Worm (Caenorhabditis elegans) whole organism, young adult: Measurements from ENCODE around the gene F43C11.11.

ENCODE experiments used
- B0336.3 ChIP-seq: fragments of 200-800 bp; sonication (Bioruptor generic); IDR thresholded peaks from 2 replicates; pipeline ENCODE4 v1.3.6; 2022; ENCODE audit warnings: missing genetic modification characterization, missing compliant biosample characterization
- C17E4.6 ChIP-seq: fragments of 200-800 bp; sonication (Bioruptor generic); IDR thresholded peaks from 2 replicates; pipeline ENCODE4 v1.3.6; 2022; ENCODE audit warnings: missing genetic modification reagents, missing genetic modification characterization, missing compliant biosample characterization
- D2030.7 ChIP-seq: fragments of 200-800 bp; sonication (Bioruptor generic); IDR thresholded peaks from 2 replicates; pipeline ENCODE4 v1.3.6; 2022; ENCODE audit warnings: missing genetic modification reagents, missing genetic modification characterization, missing compliant biosample characterization
- F10E7.11 ChIP-seq: sonication (generic microtip); optimal IDR thresholded peaks from 2 replicates; lab custom pipeline; 2017; ENCODE audit warnings: mild to moderate bottlenecking, missing genetic modification characterization, moderate library complexity, missing compliant biosample characterization
- T07F8.4 ChIP-seq: sonication (generic microtip); optimal IDR thresholded peaks from 2 replicates; lab custom pipeline; 2016; ENCODE audit warnings: mild to moderate bottlenecking, missing genetic modification characterization, moderate library complexity, missing compliant biosample characterization
- T26A5.8 ChIP-seq: sonication (generic microtip); optimal IDR thresholded peaks from 2 replicates; lab custom pipeline; 2016; ENCODE audit warnings: missing genetic modification characterization, missing compliant biosample characterization
- Y53G8AR.9 ChIP-seq: fragments of 200-800 bp; sonication (Bioruptor generic); conservative IDR thresholded peaks from 2 replicates; pipeline ENCODE4 v1.3.6; 2022; ENCODE audit warnings: missing genetic modification reagents, missing genetic modification characterization, missing compliant biosample characterization
- akir-1 ChIP-seq: fragments of 200-800 bp; sonication (Bioruptor generic); optimal IDR thresholded peaks from 2 replicates; lab custom pipeline; 2018; ENCODE audit warnings: mild to moderate bottlenecking, missing genetic modification characterization, moderate library complexity, missing compliant biosample characterization
- aptf-2 ChIP-seq: fragments of 200-800 bp; sonication (Bioruptor generic); conservative IDR thresholded peaks from 2 replicates; pipeline ENCODE4 v1.3.6; 2022; ENCODE audit warnings: missing genetic modification reagents, missing genetic modification characterization, missing compliant biosample characterization
- attf-3 ChIP-seq: fragments of 200-800 bp; sonication (Bioruptor generic); conservative IDR thresholded peaks from 2 replicates; pipeline ENCODE4 v1.3.6; 2022; ENCODE audit warnings: missing genetic modification reagents, missing genetic modification characterization, missing compliant biosample characterization
- attf-6 ChIP-seq: fragments of 200-800 bp; sonication (Bioruptor generic); IDR thresholded peaks from 2 replicates; pipeline ENCODE4 v1.3.6; 2022; ENCODE audit warnings: missing genetic modification reagents, missing genetic modification characterization, missing compliant biosample characterization
- bed-2 ChIP-seq: fragments of 200-800 bp; sonication (Bioruptor generic); IDR thresholded peaks from 2 replicates; pipeline ENCODE4 v1.3.6; 2022; ENCODE audit warnings: missing genetic modification reagents, missing genetic modification characterization, missing compliant biosample characterization
- ccch-3 ChIP-seq: fragments of 200-800 bp; sonication (Bioruptor generic); optimal IDR thresholded peaks from 2 replicates; lab custom pipeline; 2018; ENCODE audit warnings: mild to moderate bottlenecking, missing genetic modification characterization, missing compliant biosample characterization
- cebp-2 ChIP-seq: fragments of 200-800 bp; sonication (Bioruptor generic); IDR thresholded peaks from 2 replicates; pipeline ENCODE4 v1.3.6; 2022; ENCODE audit warnings: missing genetic modification characterization, missing compliant biosample characterization
- ceh-100 ChIP-seq: fragments of 200-800 bp; sonication (Bioruptor generic); IDR thresholded peaks from 2 replicates; pipeline ENCODE4 v1.3.6; 2022; ENCODE audit warnings: missing genetic modification reagents, missing genetic modification characterization, missing compliant biosample characterization
- chd-7 ChIP-seq: sonication (generic microtip); optimal IDR thresholded peaks from 2 replicates; lab custom pipeline; 2016; ENCODE audit warnings: mild to moderate bottlenecking, missing genetic modification characterization, moderate library complexity, missing compliant biosample characterization
- dpff-1 ChIP-seq: sonication (generic microtip); optimal IDR thresholded peaks from 2 replicates; lab custom pipeline; 2017; ENCODE audit warnings: mild to moderate bottlenecking, missing genetic modification characterization, missing compliant biosample characterization
- dpl-1 ChIP-seq: fragments of 150-350 bp; optimal IDR thresholded peaks from 2 replicates; lab custom pipeline; 2014; ENCODE audit warnings: missing biosample characterization, missing genetic modification reagents, missing genetic modification characterization
- efl-1 ChIP-seq: fragments of 150-350 bp; optimal IDR thresholded peaks from 2 replicates; lab custom pipeline; 2014; ENCODE audit warnings: missing biosample characterization, missing genetic modification reagents, missing genetic modification characterization
- egl-44 ChIP-seq: fragments of 200-800 bp; sonication (Bioruptor generic); IDR thresholded peaks from 2 replicates; pipeline ENCODE4 v1.3.6; 2022; ENCODE audit warnings: missing genetic modification reagents, missing genetic modification characterization, missing compliant biosample characterization
- gei-17 ChIP-seq: fragments of 200-800 bp; sonication (Bioruptor generic); optimal IDR thresholded peaks from 2 replicates; lab custom pipeline; 2018; ENCODE audit warnings: mild to moderate bottlenecking, missing genetic modification characterization, missing compliant biosample characterization
- hlh-26 ChIP-seq: fragments of 200-800 bp; sonication (Bioruptor generic); conservative IDR thresholded peaks from 2 replicates; pipeline ENCODE4 v1.3.6; 2022; ENCODE audit warnings: missing genetic modification reagents, missing genetic modification characterization, missing compliant biosample characterization
- hrde-1 ChIP-seq: sonication (generic microtip); optimal IDR thresholded peaks from 2 replicates; lab custom pipeline; 2016; ENCODE audit warnings: missing genetic modification characterization, mild to moderate bottlenecking, missing compliant biosample characterization, moderate library complexity, missing genotype, missing genetic modification reagents, borderline replicate concordance
- lin-40 ChIP-seq: sonication (generic microtip); optimal IDR thresholded peaks from 2 replicates; lab custom pipeline; 2016; ENCODE audit warnings: missing genetic modification characterization, mild to moderate bottlenecking, missing compliant biosample characterization, missing genotype, missing genetic modification reagents
- lin-54 ChIP-seq: fragments of 200-800 bp; sonication (Bioruptor generic); optimal IDR thresholded peaks from 2 replicates; lab custom pipeline; 2018; ENCODE audit warnings: mild to moderate bottlenecking, missing genetic modification characterization, missing compliant biosample characterization
- madf-10 ChIP-seq: sonication (generic microtip); optimal IDR thresholded peaks from 2 replicates; lab custom pipeline; 2016; ENCODE audit warnings: mild to moderate bottlenecking, missing genetic modification characterization, missing compliant biosample characterization
- mel-28 ChIP-seq: sonication (generic microtip); optimal IDR thresholded peaks from 2 replicates; lab custom pipeline; 2016; ENCODE audit warnings: borderline replicate concordance, mild to moderate bottlenecking, missing genetic modification characterization, missing compliant biosample characterization
- mxl-1 ChIP-seq: sonication (generic microtip); optimal IDR thresholded peaks from 2 replicates; lab custom pipeline; 2016; ENCODE audit warnings: missing genetic modification characterization, missing compliant biosample characterization
- nhr-120 ChIP-seq: fragments of 200-800 bp; sonication (Bioruptor generic); IDR thresholded peaks from 2 replicates; pipeline ENCODE4 v1.3.6; 2022; ENCODE audit warnings: missing genetic modification characterization, missing compliant biosample characterization
- nhr-80 ChIP-seq: sonication (generic microtip); optimal IDR thresholded peaks from 2 replicates; lab custom pipeline; 2016; ENCODE audit warnings: missing genetic modification characterization, missing compliant biosample characterization
- pha-4 ChIP-seq: fragments of 150-350 bp; sonication (generic microtip); optimal IDR thresholded peaks from 2 replicates; lab custom pipeline; 2014; ENCODE audit warnings: missing biosample characterization, missing genetic modification reagents, missing genetic modification characterization
- rec-8 ChIP-seq, 2 experiments: sonication (generic microtip); optimal IDR thresholded peaks; 2 replicates each; lab custom pipeline; 2016; ENCODE audit warnings: mild to moderate bottlenecking in 2 of 2, missing genetic modification characterization in 2 of 2, missing genetic modification reagents in 2 of 2, missing genotype in 2 of 2, missing biosample characterization in 1 of 2, missing compliant biosample characterization in 1 of 2, moderate library complexity in 1 of 2
- rpc-1 ChIP-seq, 2 experiments: fragments of 150-350 bp in 1 of 2; sonication (generic microtip) in 1 of 2; optimal IDR thresholded peaks; 2 replicates each; lab custom pipeline; 2014 to 2018; ENCODE audit warnings: missing biosample characterization in 1 of 2, missing genetic modification characterization in 1 of 2, missing genetic modification reagents in 1 of 2, missing genotype in 1 of 2
- sdz-38 ChIP-seq: sonication (generic microtip); optimal IDR thresholded peaks from 2 replicates; lab custom pipeline; 2016; ENCODE audit warnings: missing genotype, missing genetic modification characterization, missing compliant biosample characterization
- snpc-4 ChIP-seq, 5 experiments: fragments of 150-350 bp in 1 of 5; sonication (generic microtip) in 4 of 5; optimal IDR thresholded peaks; 2 replicates each; lab custom pipeline; 2014 to 2018; ENCODE audit warnings: missing genetic modification characterization in 5 of 5, missing biosample characterization in 3 of 5, antibody characterized with exemption in 2 of 5, mild to moderate bottlenecking in 2 of 5, missing compliant biosample characterization in 2 of 5, missing genotype in 2 of 5, moderate library complexity in 2 of 5, missing genetic modification reagents in 1 of 5
- sptf-2 ChIP-seq: fragments of 200-800 bp; sonication (Bioruptor generic); optimal IDR thresholded peaks from 2 replicates; lab custom pipeline; 2018; ENCODE audit warnings: mild to moderate bottlenecking, missing genetic modification characterization, missing compliant biosample characterization

The F43C11.11 gene

ce11 chrII:2368956-2369355 lies 5.4 kb upstream of the F43C11.11 start, which contains the start of gene hpo-25:
hpo-25 (plus strand) TSS chrII:2369256.
- no peak for TF ChIP-seq rec-8 (tag; optimal IDR thresholded peaks at IDR 0.05; lab: Kevin White, UChicago)
- no peak for TF ChIP-seq lin-54
- TF ChIP-seq ceh-100: no peak
- no peak for TF ChIP-seq D2030.7 (GFP tag; lab: Robert Waterston, UW)
- TF ChIP-seq T07F8.4 (tag; lab: Kevin White, UChicago): no peak
- TF ChIP-seq, all 124 proteins: peak for 0

DNA sequence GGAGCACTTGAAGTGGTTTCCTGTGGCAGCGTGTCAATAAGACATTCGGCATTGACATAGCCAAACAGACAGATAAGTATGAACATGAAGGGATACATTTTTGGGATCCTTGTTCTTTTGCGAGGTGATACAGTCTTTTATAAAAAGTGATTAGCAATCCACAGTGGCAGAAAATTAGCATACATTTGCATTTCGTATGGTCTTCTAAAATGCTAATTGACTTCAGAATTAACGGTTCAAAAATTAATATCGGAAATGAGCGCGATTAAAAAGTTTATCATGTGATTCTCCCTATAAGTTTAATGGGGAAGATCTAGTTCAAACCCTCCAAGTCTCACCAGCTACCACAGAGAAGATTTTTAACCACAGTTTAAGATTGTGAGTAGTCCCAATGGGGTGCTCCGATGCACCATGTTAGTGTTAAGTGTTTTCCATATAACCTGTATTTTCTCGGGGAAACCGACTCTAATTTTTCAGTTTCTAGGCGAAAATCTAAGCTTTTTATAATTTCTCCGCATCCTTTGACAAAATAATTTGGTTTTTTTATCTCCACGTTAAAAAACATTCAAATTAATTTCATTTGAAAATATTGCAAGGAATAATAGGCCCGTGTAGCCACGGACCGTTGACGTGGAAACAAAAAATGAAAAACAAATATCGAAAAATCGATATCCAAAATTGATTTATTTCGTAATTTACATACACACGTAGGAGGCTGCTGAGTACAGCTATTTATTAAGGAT lies 3.2 kb upstream of the F43C11.11 start, which contains the start of the genes F43C11.12 and F16G10.5:
Gene F43C11.12, minus strand, starts transcription at position 101 of the 743 bp plus-strand sequence.
Gene F16G10.5, plus strand, starts transcription at position 693 of the 743 bp plus-strand sequence.
- no peak for TF ChIP-seq akir-1 (GFP tag; lab: Kevin White, UChicago)
- TF ChIP-seq aptf-2 (GFP tag; lab: Robert Waterston, UW): no peak
- TF ChIP-seq madf-10 (tag; lab: Kevin White, UChicago): no peak
- no peak for TF ChIP-seq nhr-80
- TF ChIP-seq gei-17 (GFP tag; lab: Kevin White, UChicago): no peak
- TF ChIP-seq dpff-1 (tag; lab: Kevin White, UChicago): no peak
- no peak for TF ChIP-seq sdz-38 (tag; lab: Kevin White, UChicago)
- TF ChIP-seq C17E4.6 (GFP tag; lab: Robert Waterston, UW): no peak
- TF ChIP-seq T26A5.8 (tag; lab: Kevin White, UChicago): no peak
- TF ChIP-seq chd-7 (tag; lab: Kevin White, UChicago): no peak
- TF ChIP-seq pha-4: no peak
- TF ChIP-seq efl-1 (GFP tag; lab: Kevin White, UChicago): no peak
- no peak for TF ChIP-seq mel-28
- TF ChIP-seq Y53G8AR.9 (GFP tag; lab: Robert Waterston, UW): no peak
- no peak for TF ChIP-seq rpc-1 (optimal IDR thresholded peaks at IDR 0.05; lab: Kevin White, UChicago)
- TF ChIP-seq rpc-1 (tag; optimal IDR thresholded peaks at IDR 0.05; lab: Kevin White, UChicago): no peak
- no peak for TF ChIP-seq attf-3 (GFP tag; lab: Robert Waterston, UW)
- TF ChIP-seq egl-44 (GFP tag; lab: Robert Waterston, UW): no peak

ce11 chrII:2359965-2360364 lies 3.6 kb downstream of the F43C11.11 start, which contains the start of gene F43C11.16:
F43C11.16 (minus strand) TSS chrII:2360065.
- TF ChIP-seq cebp-2 (GFP tag; lab: Robert Waterston, UW): no peak
- TF ChIP-seq F10E7.11 (tag; lab: Kevin White, UChicago): no peak
- TF ChIP-seq mxl-1: no peak
- no peak for TF ChIP-seq ccch-3
- no peak for TF ChIP-seq attf-6 (GFP tag; lab: Robert Waterston, UW)
- TF ChIP-seq B0336.3 (GFP tag; lab: Robert Waterston, UW): no peak
- TF ChIP-seq bed-2: no peak
- TF ChIP-seq hrde-1 (tag; lab: Kevin White, UChicago): no peak
- no peak for TF ChIP-seq hlh-26
- TF ChIP-seq gei-17 (GFP tag; lab: Kevin White, UChicago): no peak
- TF ChIP-seq lin-40: no peak
- TF ChIP-seq sptf-2: no peak
- TF ChIP-seq dpl-1 (GFP tag; lab: Kevin White, UChicago): no peak
- no peak for TF ChIP-seq nhr-120 (GFP tag; lab: Robert Waterston, UW)
- TF ChIP-seq snpc-4 (GFP tag; optimal IDR thresholded peaks at IDR 0.05; lab: Kevin White, UChicago): no peak
- no peak for TF ChIP-seq snpc-4 (tag; optimal IDR thresholded peaks at IDR 0.05; lab: Kevin White, UChicago)
- TF ChIP-seq rpc-1 (optimal IDR thresholded peaks at IDR 0.05; lab: Kevin White, UChicago): no peak
- no peak for TF ChIP-seq rpc-1 (tag; optimal IDR thresholded peaks at IDR 0.05; lab: Kevin White, UChicago)
- no peak for TF ChIP-seq mel-28
